Worm (Caenorhabditis elegans): Measurements from ENCODE around the gene F58B4.6.
A peak's percentile ranks its signal among the peaks of the same experiment; 100 is the strongest.

The F58B4.6 gene

ce11 chrV:10951655-10952278 lies 26.9 kb downstream of the F58B4.6 start, which contains the start of gene F17C11.4 (continued):
- no peak for TF ChIP-seq ztf-1 (GFP tag; conservative IDR thresholded peaks at IDR 0.05)
- peak; percentile 88 for TF ChIP-seq ztf-4 (tag; optimal IDR thresholded peaks at IDR 0.05)
- TF ChIP-seq lin-11 (tag; optimal IDR thresholded peaks at IDR 0.05), result no peak
- no peak for TF ChIP-seq nhr-11 (tag; optimal IDR thresholded peaks at IDR 0.05)
- TF ChIP-seq sem-4 (tag; optimal IDR thresholded peaks at IDR 0.05), result peak; percentile 70
- no peak for TF ChIP-seq dmd-4 (tag; optimal IDR thresholded peaks at IDR 0.05)
- TF ChIP-seq mab-5 (tag; optimal IDR thresholded peaks at IDR 0.05), result peak; percentile 39
- no peak for TF ChIP-seq skn-1 (tag; optimal IDR thresholded peaks at IDR 0.05)
- TF ChIP-seq nhr-237 (tag; optimal IDR thresholded peaks at IDR 0.05), result no peak
- no peak for TF ChIP-seq nhr-10 (tag; optimal IDR thresholded peaks at IDR 0.05)
- peak; percentile 96 for TF ChIP-seq nhr-129 (tag; optimal IDR thresholded peaks at IDR 0.05)
- TF ChIP-seq F13H6.1 (tag; optimal IDR thresholded peaks at IDR 0.05), result peak; percentile 91

ce11 chrV:10953471-10954155 lies 28.8 kb downstream of the F58B4.6 start:
- no peak for TF ChIP-seq gmeb-1 (tag; optimal IDR thresholded peaks at IDR 0.05)
- TF ChIP-seq ceh-16 (tag; optimal IDR thresholded peaks at IDR 0.05), result no peak
- TF ChIP-seq Y55F3AM.14 (GFP tag; optimal IDR thresholded peaks at IDR 0.05), result peak; percentile 21
- TF ChIP-seq lin-13 (GFP tag; optimal IDR thresholded peaks at IDR 0.05), result peak; percentile 25
- no peak for TF ChIP-seq mbf-1 (tag; optimal IDR thresholded peaks at IDR 0.05)
- peak; percentile 60 for TF ChIP-seq ztf-4 (tag; optimal IDR thresholded peaks at IDR 0.05)
- peak; percentile 20 for TF ChIP-seq sma-9 (GFP tag; optimal IDR thresholded peaks at IDR 0.05)
- no peak for TF ChIP-seq sma-9 (tag; optimal IDR thresholded peaks at IDR 0.05)
- TF ChIP-seq ama-1 (optimal IDR thresholded peaks at IDR 0.05), result peak; percentile 74
- TF ChIP-seq nhr-21 (tag; optimal IDR thresholded peaks at IDR 0.05), result no peak
- TF ChIP-seq nhr-6 (tag; optimal IDR thresholded peaks at IDR 0.05), result peak; percentile 32
- no peak for TF ChIP-seq egl-27 (tag; optimal IDR thresholded peaks at IDR 0.05)
- no peak for TF ChIP-seq nhr-12 (tag; optimal IDR thresholded peaks at IDR 0.05)
- no peak for TF ChIP-seq lin-39 (tag; optimal IDR thresholded peaks at IDR 0.05)
- peak in 1 of 2 experiments; percentile 40 for TF ChIP-seq lsy-2 (tag; optimal IDR thresholded peaks at IDR 0.05)
- TF ChIP-seq snpc-4 (tag; optimal IDR thresholded peaks at IDR 0.05), result no peak
- TF ChIP-seq nhr-23 (tag; optimal IDR thresholded peaks at IDR 0.05), result no peak
- no peak for TF ChIP-seq skn-1 (tag; optimal IDR thresholded peaks at IDR 0.05)
- peak; percentile 29 for TF ChIP-seq nhr-25 (tag; optimal IDR thresholded peaks at IDR 0.05)
- TF ChIP-seq elt-3 (tag; optimal IDR thresholded peaks at IDR 0.05), result no peak
- no peak for TF ChIP-seq nhr-77 (tag; optimal IDR thresholded peaks at IDR 0.05)
- TF ChIP-seq ztf-1 (GFP tag; conservative IDR thresholded peaks at IDR 0.05), result no peak
- TF ChIP-seq blmp-1 (tag; optimal IDR thresholded peaks at IDR 0.05; ENCODE audit: insufficient read depth), result peak; percentile 9
- no peak for TF ChIP-seq elt-1 (tag; optimal IDR thresholded peaks at IDR 0.05)

ce11 chrV:10954334-10954733 lies 29.5 kb downstream of the F58B4.6 start, which contains the start of gene clec-221:
clec-221 (minus strand) TSS chrV:10954434.
- TF ChIP-seq elt-3 (tag; optimal IDR thresholded peaks at IDR 0.05) (no peak), ztf-4 (tag; optimal IDR thresholded peaks at IDR 0.05) (no peak), lin-11 (tag; optimal IDR thresholded peaks at IDR 0.05) (no peak), C34F6.9 (tag; optimal IDR thresholded peaks at IDR 0.05) (no peak), unc-62 (GFP tag; optimal IDR thresholded peaks at IDR 0.05) (no peak), unc-55 (GFP tag; optimal IDR thresholded peaks at IDR 0.05) (no peak), snpc-4 (tag; optimal IDR thresholded peaks at IDR 0.05) (no peak), ceh-16 (tag; optimal IDR thresholded peaks at IDR 0.05) (no peak), dmd-4 (tag; optimal IDR thresholded peaks at IDR 0.05) (no peak), nhr-129 (tag; optimal IDR thresholded peaks at IDR 0.05) (no peak), mab-5 (tag; optimal IDR thresholded peaks at IDR 0.05) (no peak), crh-2 (tag; optimal IDR thresholded peaks at IDR 0.05) (no peak), mbf-1 (tag; optimal IDR thresholded peaks at IDR 0.05) (no peak)

ce11 chrV:10954832-10955231 lies 30.0 kb downstream of the F58B4.6 start, which contains the start of gene F17C11.6:
F17C11.6 (plus strand) TSS chrV:10955121.
- TF ChIP-seq ztf-1 (GFP tag; conservative IDR thresholded peaks at IDR 0.05), result no peak
- TF ChIP-seq ZK546.5 (tag; optimal IDR thresholded peaks at IDR 0.05), result no peak
- TF ChIP-seq mab-5 (tag; optimal IDR thresholded peaks at IDR 0.05), result no peak
- no peak for TF ChIP-seq nhr-25 (tag; optimal IDR thresholded peaks at IDR 0.05)
- no peak for TF ChIP-seq mdl-1 (tag; optimal IDR thresholded peaks at IDR 0.05)
- TF ChIP-seq fos-1 (tag; optimal IDR thresholded peaks at IDR 0.05), result peak; percentile 2
- TF ChIP-seq lsy-2 (tag; optimal IDR thresholded peaks at IDR 0.05), result no peak

All from whole organism, L2 larva.